Worm (Caenorhabditis elegans) whole organism, mixed stage, embryonic: Measurements from ENCODE around the gene pmp-3.
A peak's percentile ranks its signal among the peaks of the same experiment; 100 is the strongest.

Source experiments
- M03D4.4 ChIP-seq: sonication (generic microtip); optimal IDR thresholded peaks from 2 replicates; lab custom pipeline; 2017; ENCODE audit warnings: mild to moderate bottlenecking, missing genetic modification characterization, missing compliant biosample characterization
- bed-3 ChIP-seq: fragments of 200-800 bp; sonication (Bioruptor generic); optimal IDR thresholded peaks from 3 replicates; lab custom pipeline; 2018; ENCODE audit warnings: mild to moderate bottlenecking, missing genetic modification characterization, moderate library complexity, missing compliant biosample characterization
- blmp-1 ChIP-seq: fragments of 150-350 bp; optimal IDR thresholded peaks from 2 replicates; lab custom pipeline; 2014; ENCODE audit warnings: missing biosample characterization, missing genetic modification characterization
- ceh-83 ChIP-seq: fragments of 200-800 bp; sonication (Bioruptor generic); optimal IDR thresholded peaks from 2 replicates; lab custom pipeline; 2018; ENCODE audit warnings: mild to moderate bottlenecking, missing genetic modification characterization, missing compliant biosample characterization
- ces-1 ChIP-seq: fragments of 150-350 bp; optimal IDR thresholded peaks from 2 replicates; lab custom pipeline; 2014; ENCODE audit warnings: missing biosample characterization, missing genetic modification reagents, missing genetic modification characterization
- cnd-1 ChIP-seq: fragments of 200-800 bp; sonication (Bioruptor generic); optimal IDR thresholded peaks from 2 replicates; lab custom pipeline; 2018; ENCODE audit warnings: mild to moderate bottlenecking, missing genetic modification characterization, missing compliant biosample characterization
- drap-1 ChIP-seq: fragments of 200-800 bp; sonication (Bioruptor generic); optimal IDR thresholded peaks from 3 replicates; lab custom pipeline; 2018; ENCODE audit warnings: mild to moderate bottlenecking, missing genetic modification characterization, missing compliant biosample characterization
- elt-3 ChIP-seq: fragments of 150-350 bp; optimal IDR thresholded peaks from 2 replicates; lab custom pipeline; 2014; ENCODE audit warnings: missing biosample characterization, missing genetic modification characterization
- flh-1 ChIP-seq: fragments of 200-800 bp; sonication (Bioruptor generic); optimal IDR thresholded peaks from 2 replicates; lab custom pipeline; 2018; ENCODE audit warnings: mild to moderate bottlenecking, missing genetic modification characterization, moderate library complexity, missing compliant biosample characterization
- ham-2 ChIP-seq: fragments of 200-800 bp; sonication (Bioruptor generic); optimal IDR thresholded peaks from 2 replicates; lab custom pipeline; 2018; ENCODE audit warnings: mild to moderate bottlenecking, missing genetic modification characterization, missing compliant biosample characterization
- hlh-1 ChIP-seq: fragments of 150-350 bp; optimal IDR thresholded peaks from 2 replicates; lab custom pipeline; 2014; ENCODE audit warnings: missing biosample characterization, missing genetic modification reagents, missing genetic modification characterization
- lin-32 ChIP-seq: fragments of 200-800 bp; sonication (Bioruptor generic); optimal IDR thresholded peaks from 2 replicates; lab custom pipeline; 2018; ENCODE audit warnings: mild to moderate bottlenecking, missing genetic modification characterization, missing compliant biosample characterization
- mab-5 ChIP-seq: fragments of 150-350 bp; optimal IDR thresholded peaks from 2 replicates; lab custom pipeline; 2014; ENCODE audit warnings: missing biosample characterization, missing genetic modification characterization
- mep-1 ChIP-seq: fragments of 150-350 bp; optimal IDR thresholded peaks from 2 replicates; lab custom pipeline; 2017; ENCODE audit warnings: missing biosample characterization, missing genetic modification reagents, missing genetic modification characterization, inconsistent platforms
- mls-2 ChIP-seq: sonication (generic microtip); optimal IDR thresholded peaks from 2 replicates; lab custom pipeline; 2016; ENCODE audit warnings: mild to moderate bottlenecking, missing genetic modification characterization, moderate library complexity, missing compliant biosample characterization
- nhr-12 ChIP-seq: fragments of 150-350 bp; optimal IDR thresholded peaks from 2 replicates; lab custom pipeline; 2014; ENCODE audit warnings: missing biosample characterization, missing genetic modification characterization
- nhr-237 ChIP-seq: fragments of 150-350 bp; optimal IDR thresholded peaks from 2 replicates; lab custom pipeline; 2014; ENCODE audit warnings: missing biosample characterization, missing genetic modification characterization
- nhr-76 ChIP-seq: sonication (generic microtip); optimal IDR thresholded peaks from 2 replicates; lab custom pipeline; 2017; ENCODE audit warnings: missing biosample characterization, missing genetic modification characterization
- pha-4 ChIP-seq: fragments of 150-350 bp; optimal IDR thresholded peaks from 2 replicates; lab custom pipeline; 2018; ENCODE audit warnings: missing biosample characterization, missing genetic modification reagents, missing genetic modification characterization
- sem-2 ChIP-seq: fragments of 200-800 bp; sonication (Bioruptor generic); optimal IDR thresholded peaks from 2 replicates; lab custom pipeline; 2018; ENCODE audit warnings: mild to moderate bottlenecking, missing genetic modification characterization, missing compliant biosample characterization
- snpc-4 ChIP-seq: fragments of 150-350 bp; optimal IDR thresholded peaks from 2 replicates; lab custom pipeline; 2014; ENCODE audit warnings: missing biosample characterization, missing genetic modification characterization
- sptf-1 ChIP-seq: sonication (generic microtip); optimal IDR thresholded peaks from 2 replicates; lab custom pipeline; 2017; ENCODE audit warnings: mild to moderate bottlenecking, missing genetic modification characterization, moderate library complexity, missing compliant biosample characterization
- unc-120 ChIP-seq: sonication (generic microtip); optimal IDR thresholded peaks from 2 replicates; lab custom pipeline; 2017; ENCODE audit warnings: missing genetic modification characterization, missing compliant biosample characterization; ENCODE audit not compliant: poor library complexity, severe bottlenecking
- unc-39 ChIP-seq: fragments of 150-350 bp; optimal IDR thresholded peaks from 2 replicates; lab custom pipeline; 2014; ENCODE audit warnings: missing biosample characterization, missing genetic modification characterization
- unc-62 ChIP-seq: fragments of 150-350 bp; optimal IDR thresholded peaks from 2 replicates; lab custom pipeline; 2014; ENCODE audit warnings: missing biosample characterization, missing genetic modification reagents, missing genetic modification characterization
- zip-8 ChIP-seq: fragments of 150-350 bp; optimal IDR thresholded peaks from 2 replicates; lab custom pipeline; 2014; ENCODE audit warnings: missing biosample characterization, missing genetic modification characterization
- ztf-11 ChIP-seq: fragments of 150-350 bp; optimal IDR thresholded peaks from 2 replicates; lab custom pipeline; 2014; ENCODE audit warnings: missing biosample characterization, missing genetic modification characterization

The pmp-3 gene

DNA sequence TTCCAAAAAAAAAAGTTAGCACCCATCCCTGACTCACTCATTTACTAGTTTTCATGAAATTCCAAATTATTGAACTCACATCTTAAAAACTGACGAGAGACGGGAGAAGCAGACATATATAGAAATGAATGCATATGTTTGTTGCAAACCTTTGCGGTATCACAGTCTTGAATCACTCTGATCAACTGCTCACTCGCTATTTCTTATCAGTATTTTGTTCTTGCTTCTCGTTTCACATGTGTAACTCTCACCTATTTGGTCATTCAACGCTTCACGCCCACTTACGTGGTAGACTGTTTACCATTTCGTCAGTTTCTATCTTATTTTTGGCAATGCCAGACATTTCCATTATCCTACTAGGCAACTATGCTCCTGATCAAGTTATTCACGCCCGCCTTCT, 5.8 kb upstream of the pmp-3 start, which contains the start of gene C54G10.1:
TSS of gene C54G10.1 (plus strand) at position 333 of the 400 bp plus-strand sequence.
- no peak for TF ChIP-seq mab-5 (tag; lab: Kevin White, UChicago)
- no peak for TF ChIP-seq unc-39
- no peak for TF ChIP-seq sptf-1
- no peak for TF ChIP-seq blmp-1
- no peak for TF ChIP-seq nhr-237 (tag; lab: Kevin White, UChicago)

ce11 chrV:14642016-14642415, 4.5 kb upstream of the pmp-3 start:
- TF ChIP-seq pha-4 (tag; lab: Kevin White, UChicago) (no peak), flh-1 (GFP tag; lab: Kevin White, UChicago) (no peak), unc-120 (no peak), zip-8 (no peak), ztf-11 (no peak), ceh-83 (GFP tag; lab: Kevin White, UChicago) (no peak)
- TF ChIP-seq, all 35 proteins: peak for 0

- TF ChIP-seq ham-2 (GFP tag; lab: Kevin White, UChicago): no peak
- TF ChIP-seq bed-3 (GFP tag; lab: Kevin White, UChicago): no peak
- peak; percentile 53 for TF ChIP-seq ces-1 (GFP tag; lab: Kevin White, UChicago)
- TF ChIP-seq ztf-11: no peak
Observed at ce11 chrV:14648825-14649224, 2.3 kb downstream of the pmp-3 start.

ce11 chrV:14649929-14650328, 3.4 kb downstream of the pmp-3 start:
- TF ChIP-seq lin-32 (GFP tag; lab: Kevin White, UChicago) (no peak), cnd-1 (peak; percentile 43), hlh-1 (tag; lab: Kevin White, UChicago) (peak; percentile 17), ces-1 (GFP tag; lab: Kevin White, UChicago) (peak; percentile 25), nhr-237 (tag; lab: Kevin White, UChicago) (no peak), zip-8 (no peak)

DNA sequence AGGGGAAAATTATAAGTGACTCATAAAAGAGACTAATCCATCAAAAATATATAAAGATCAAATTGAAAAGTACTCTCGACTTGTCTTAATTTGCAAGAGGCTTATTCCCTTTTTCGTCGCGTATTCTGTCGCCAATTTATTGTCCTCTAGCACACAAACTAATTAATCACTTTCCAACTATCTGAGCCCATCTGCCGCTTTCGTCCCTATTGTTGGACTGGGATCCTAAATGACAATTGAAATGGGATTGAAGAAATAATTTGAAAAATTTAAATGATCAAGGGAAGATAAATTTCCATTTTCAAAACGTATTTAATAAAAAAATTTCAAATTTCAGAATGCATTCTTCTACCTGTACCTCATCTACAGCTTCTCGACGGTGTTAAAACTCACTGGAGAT, 4.1 kb downstream of the pmp-3 start:
- TF ChIP-seq unc-120 (no peak), elt-3 (tag; lab: Kevin White, UChicago) (no peak), unc-39 (no peak), lin-32 (GFP tag; lab: Kevin White, UChicago) (no peak), ztf-11 (no peak), bed-3 (GFP tag; lab: Kevin White, UChicago) (no peak), ham-2 (GFP tag; lab: Kevin White, UChicago) (no peak), sem-2 (GFP tag; lab: Kevin White, UChicago) (no peak), pha-4 (tag; lab: Kevin White, UChicago) (no peak), drap-1 (GFP tag; lab: Kevin White, UChicago) (no peak), nhr-76 (no peak), sptf-1 (no peak), ces-1 (GFP tag; lab: Kevin White, UChicago) (peak; percentile 84), cnd-1 (peak; percentile 45), hlh-1 (tag; lab: Kevin White, UChicago) (no peak), unc-62 (GFP tag; lab: Kevin White, UChicago) (peak; percentile 36)

- TF ChIP-seq cnd-1: no peak
- no peak for TF ChIP-seq sem-2 (GFP tag; lab: Kevin White, UChicago)
- TF ChIP-seq unc-62 (GFP tag; lab: Kevin White, UChicago): no peak
- TF ChIP-seq snpc-4: no peak
- TF ChIP-seq nhr-237 (tag; lab: Kevin White, UChicago): no peak
- TF ChIP-seq blmp-1: no peak
- TF ChIP-seq nhr-12 (tag; lab: Kevin White, UChicago): no peak
- no peak for TF ChIP-seq M03D4.4 (tag; lab: Kevin White, UChicago)
- no peak for TF ChIP-seq mep-1
- no peak for TF ChIP-seq unc-120
- no peak for TF ChIP-seq elt-3 (tag; lab: Kevin White, UChicago)
- TF ChIP-seq mls-2 (tag; lab: Kevin White, UChicago): no peak
- no peak for TF ChIP-seq ceh-83 (GFP tag; lab: Kevin White, UChicago)
- TF ChIP-seq flh-1 (GFP tag; lab: Kevin White, UChicago): no peak
- no peak for TF ChIP-seq pha-4 (tag; lab: Kevin White, UChicago)
- TF ChIP-seq sptf-1: no peak
Observed at ce11 chrV:14655689-14656088, 9.2 kb downstream of the pmp-3 start.

- no peak for TF ChIP-seq ham-2 (GFP tag; lab: Kevin White, UChicago)
Observed at ce11 chrV:14656970-14657369, 10.4 kb downstream of the pmp-3 start.
